Fruit fly (Drosophila melanogaster): ENCODE results near the gene capt.
A peak's percentile ranks its signal among the peaks of the same experiment; 100 is the strongest.

Gene capt

DNA sequence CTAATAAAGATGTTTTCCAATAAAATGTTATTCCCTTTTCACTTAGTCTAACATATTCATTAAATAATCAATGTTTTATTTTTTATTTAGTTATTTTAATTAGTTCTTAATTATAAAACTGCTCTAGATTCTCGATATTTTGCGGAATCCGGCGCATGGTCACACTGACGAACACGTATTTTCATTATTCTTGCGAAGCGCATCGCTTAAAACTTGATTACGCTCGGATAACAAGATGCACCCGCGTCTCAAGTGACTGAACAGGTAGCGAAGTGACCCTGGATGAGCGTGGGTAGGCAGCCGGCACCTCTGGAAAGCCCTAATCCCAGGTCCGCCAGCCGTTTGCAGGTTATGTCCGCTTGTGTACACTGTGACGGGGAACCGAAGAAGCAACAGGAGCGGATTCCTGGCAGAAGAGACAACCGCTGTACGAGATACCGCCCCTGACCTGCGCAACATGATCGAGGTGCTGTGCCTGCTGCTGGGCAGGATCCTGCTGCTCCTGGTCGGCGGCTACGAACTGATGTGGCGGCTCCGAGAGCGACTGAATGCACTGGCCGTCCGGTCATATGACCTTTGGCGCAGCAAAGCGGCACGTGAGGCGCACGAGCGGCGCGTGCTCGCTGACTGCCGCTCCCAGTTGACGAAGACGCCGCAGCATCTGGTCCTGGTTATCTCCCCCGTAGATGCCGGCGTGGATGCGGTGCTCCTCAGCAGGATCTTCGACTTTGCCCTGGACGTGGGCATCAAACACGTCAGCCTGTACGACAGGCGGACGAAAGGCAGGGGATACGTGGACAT lies 657 bp upstream of the capt start, which contains the start of gene Tango14 (continued):
- TF ChIP-seq Kr (GFP tag; optimal IDR thresholded peaks at IDR 0.05): no peak
- TF ChIP-seq ash1 (GFP tag; optimal IDR thresholded peaks at IDR 0.05): no peak
- TF ChIP-seq Rfx (GFP tag; IDR thresholded peaks at IDR 0.05): 0 out of 2 replicates have a peak, but pooled peaks have one; percentile 19
- no peak for TF ChIP-seq ase (GFP tag; IDR thresholded peaks at IDR 0.05)
- peak; percentile 68 for TF ChIP-seq Med (GFP tag)
- no peak for TF ChIP-seq HLH54F (GFP tag; optimal IDR thresholded peaks at IDR 0.05)
- TF ChIP-seq CG12155 (GFP tag; optimal IDR thresholded peaks at IDR 0.05): no peak
- TF ChIP-seq zfh1 (GFP tag; IDR thresholded peaks at IDR 0.05): 0 out of 3 replicates have a peak, but pooled peaks have one; percentile 28
- TF ChIP-seq CG31365 (tag; optimal IDR thresholded peaks at IDR 0.05): no peak
- peak; percentile 34 for TF ChIP-seq CG4617 (GFP tag; optimal IDR thresholded peaks at IDR 0.05; ENCODE audit: borderline replicate concordance)
- 0 out of 3 replicates have a peak, but pooled peaks have one; percentile 53 for TF ChIP-seq row (GFP tag; IDR thresholded peaks at IDR 0.05)
- TF ChIP-seq MESR4 (GFP tag; optimal IDR thresholded peaks at IDR 0.05): peak; percentile 88
- no peak for TF ChIP-seq Optix (GFP tag; IDR thresholded peaks at IDR 0.05)
- TF ChIP-seq CG11456 (GFP tag; IDR thresholded peaks at IDR 0.05): no peak
- TF ChIP-seq Dll (GFP tag; IDR thresholded peaks at IDR 0.05; ENCODE audit: partially characterized antibody): 0 out of 4 replicates have a peak, but pooled peaks have one; percentile 20
- no peak for TF ChIP-seq tx (GFP tag; optimal IDR thresholded peaks at IDR 0.05)
- TF ChIP-seq unpg (GFP tag; optimal IDR thresholded peaks at IDR 0.05): no peak
- no peak for TF ChIP-seq ato (GFP tag; IDR thresholded peaks at IDR 0.05; ENCODE audit: partially characterized antibody)
- TF ChIP-seq hb (GFP tag; IDR thresholded peaks at IDR 0.05; ENCODE audit: partially characterized antibody): 0 out of 3 replicates have a peak, but pooled peaks have one; percentile 52
- TF ChIP-seq tna (GFP tag; IDR thresholded peaks at IDR 0.05; ENCODE audit: partially characterized antibody): peak; percentile 46; the same call in 1 of the 2 replicates
- TF ChIP-seq chinmo (GFP tag; IDR thresholded peaks at IDR 0.05; ENCODE audit: partially characterized antibody): 0 out of 4 replicates have a peak, but pooled peaks have one; percentile 34
- peak; percentile 12 for TF ChIP-seq CG18262 (tag; optimal IDR thresholded peaks at IDR 0.05)
- peak; percentile 59 for TF ChIP-seq sens (GFP tag)
- TF ChIP-seq CG34422 (GFP tag; IDR thresholded peaks at IDR 0.05): peak; percentile 78; the same call in 2 of the 3 replicates
- TF ChIP-seq repo (GFP tag; optimal IDR thresholded peaks at IDR 0.05): no peak
- 0 out of 2 replicates have a peak, but pooled peaks have one; percentile 18 for TF ChIP-seq inv (GFP tag; IDR thresholded peaks at IDR 0.05; ENCODE audit: partially characterized antibody)
- TF ChIP-seq grau (tag; optimal IDR thresholded peaks at IDR 0.05): no peak
- TF ChIP-seq CG3838 (GFP tag; optimal IDR thresholded peaks at IDR 0.05): no peak
- 0 out of 2 replicates have a peak, but pooled peaks have one; percentile 15 for TF ChIP-seq E2f2 (GFP tag; IDR thresholded peaks at IDR 0.05)
- TF ChIP-seq CG7839 (tag; optimal IDR thresholded peaks at IDR 0.05): no peak
- no peak for TF ChIP-seq H2.0 (GFP tag; IDR thresholded peaks at IDR 0.05)
- no peak for TF ChIP-seq CG18619 (GFP tag; optimal IDR thresholded peaks at IDR 0.05)
- no peak for TF ChIP-seq CG1024 (GFP tag; IDR thresholded peaks at IDR 0.05)
- peak; percentile 32 for TF ChIP-seq CG14710 (tag; optimal IDR thresholded peaks at IDR 0.05)
- no peak for TF ChIP-seq unc-4 (GFP tag; IDR thresholded peaks at IDR 0.05; ENCODE audit: partially characterized antibody)
- TF ChIP-seq CG3995 (GFP tag; optimal IDR thresholded peaks at IDR 0.05): peak; percentile 14
- no peak for TF ChIP-seq tio (GFP tag; optimal IDR thresholded peaks at IDR 0.05)
- TF ChIP-seq cato (GFP tag; optimal IDR thresholded peaks at IDR 0.05; ENCODE audit: borderline replicate concordance): no peak
- TF ChIP-seq sim (GFP tag; IDR thresholded peaks at IDR 0.05): no peak
- no peak for TF ChIP-seq CG14860 (GFP tag; IDR thresholded peaks at IDR 0.05; ENCODE audit: partially characterized antibody)
- TF ChIP-seq Bgb (GFP tag; IDR thresholded peaks at IDR 0.05; ENCODE audit: partially characterized antibody): peak; percentile 45; the same call in 1 of the 2 replicates
- peak; percentile 96 for TF ChIP-seq sd (tag; optimal IDR thresholded peaks at IDR 0.05)
- TF ChIP-seq lola (GFP tag; optimal IDR thresholded peaks at IDR 0.05): peak in 1 of 3 experiments; percentile 14
- no peak for TF ChIP-seq CHES-1-like (GFP tag; optimal IDR thresholded peaks at IDR 0.05)
- no peak for TF ChIP-seq Spps (tag; optimal IDR thresholded peaks at IDR 0.05)
- no peak for TF ChIP-seq Hmx (GFP tag; optimal IDR thresholded peaks at IDR 0.05)
- no peak for TF ChIP-seq trem (tag; optimal IDR thresholded peaks at IDR 0.05)
